Worm (Caenorhabditis elegans): ENCODE measurements around the gene C25E10.12.

The C25E10.12 gene

ce11 chrV:9073322-9074038, 11.2 kb upstream of the C25E10.12 start, which contains the start of gene oac-50:
oac-50 (minus strand) TSS chrV:9073540.
- TF ChIP-seq elt-3 (tag; optimal IDR thresholded peaks at IDR 0.05) (no peak), sma-9 (GFP tag; optimal IDR thresholded peaks at IDR 0.05) (peak; percentile 2), sma-9 (tag; optimal IDR thresholded peaks at IDR 0.05) (no peak), ztf-1 (GFP tag; conservative IDR thresholded peaks at IDR 0.05) (no peak), lsy-2 (tag; optimal IDR thresholded peaks at IDR 0.05) (no peak), elt-1 (tag; optimal IDR thresholded peaks at IDR 0.05) (no peak), F13H6.1 (tag; optimal IDR thresholded peaks at IDR 0.05) (peak; percentile 27)

ce11 chrV:9069680-9070079, 7.4 kb upstream of the C25E10.12 start, which contains the start of gene T27E4.5:
T27E4.5 (minus strand) TSS chrV:9069780.
- TF ChIP-seq Y55F3AM.14 (GFP tag; optimal IDR thresholded peaks at IDR 0.05) = no peak
- no peak for TF ChIP-seq gmeb-1 (tag; optimal IDR thresholded peaks at IDR 0.05)
- no peak for TF ChIP-seq ceh-16 (tag; optimal IDR thresholded peaks at IDR 0.05)

- TF ChIP-seq nhr-23 (tag; optimal IDR thresholded peaks at IDR 0.05) = no peak
- TF ChIP-seq nhr-77 (tag; optimal IDR thresholded peaks at IDR 0.05) = no peak
- no peak for TF ChIP-seq nhr-25 (tag; optimal IDR thresholded peaks at IDR 0.05)
- TF ChIP-seq mbf-1 (tag; optimal IDR thresholded peaks at IDR 0.05) = no peak
- TF ChIP-seq nhr-6 (tag; optimal IDR thresholded peaks at IDR 0.05) = no peak
- TF ChIP-seq lin-39 (tag; optimal IDR thresholded peaks at IDR 0.05) = no peak
- no peak for TF ChIP-seq snpc-4 (tag; optimal IDR thresholded peaks at IDR 0.05)
- TF ChIP-seq ztf-4 (tag; optimal IDR thresholded peaks at IDR 0.05) = no peak
- TF ChIP-seq ZK546.5 (tag; optimal IDR thresholded peaks at IDR 0.05) = no peak
- TF ChIP-seq zag-1 (tag; optimal IDR thresholded peaks at IDR 0.05) = no peak
- no peak for TF ChIP-seq ztf-11 (tag; optimal IDR thresholded peaks at IDR 0.05)
- TF ChIP-seq ceh-16 (tag; optimal IDR thresholded peaks at IDR 0.05) = no peak
- TF ChIP-seq ceh-82 (tag; optimal IDR thresholded peaks at IDR 0.05) = no peak
- no peak for TF ChIP-seq mab-5 (tag; optimal IDR thresholded peaks at IDR 0.05)
Observed at ce11 chrV:9067678-9068077, 5.4 kb upstream of the C25E10.12 start, which contains the start of gene fip-2. fip-2 (plus strand) TSS chrV:9067978.

ce11 chrV:9065915-9066314, 3.7 kb upstream of the C25E10.12 start:
- no peak for TF ChIP-seq nhr-10 (tag; optimal IDR thresholded peaks at IDR 0.05)
- TF ChIP-seq zag-1 (tag; optimal IDR thresholded peaks at IDR 0.05) = no peak
- TF ChIP-seq nhr-12 (tag; optimal IDR thresholded peaks at IDR 0.05) = no peak
- TF ChIP-seq nhr-237 (tag; optimal IDR thresholded peaks at IDR 0.05) = no peak
- TF ChIP-seq C34F6.9 (tag; optimal IDR thresholded peaks at IDR 0.05) = no peak
- TF ChIP-seq ztf-1 (GFP tag; conservative IDR thresholded peaks at IDR 0.05) = no peak
- TF ChIP-seq nhr-129 (tag; optimal IDR thresholded peaks at IDR 0.05) = no peak
- TF ChIP-seq R02D3.7 (tag; optimal IDR thresholded peaks at IDR 0.05) = no peak
- peak; percentile 35 for TF ChIP-seq nhr-25 (tag; optimal IDR thresholded peaks at IDR 0.05)
- no peak for TF ChIP-seq aly-2 (tag; optimal IDR thresholded peaks at IDR 0.05)
- TF ChIP-seq ZK546.5 (tag; optimal IDR thresholded peaks at IDR 0.05) = no peak
- TF ChIP-seq snpc-4 (tag; optimal IDR thresholded peaks at IDR 0.05) = no peak
- no peak for TF ChIP-seq ztf-11 (tag; optimal IDR thresholded peaks at IDR 0.05)
- TF ChIP-seq ceh-82 (tag; optimal IDR thresholded peaks at IDR 0.05) = no peak
- no peak for TF ChIP-seq lin-39 (tag; optimal IDR thresholded peaks at IDR 0.05)
- peak; percentile 30 for TF ChIP-seq ceh-16 (tag; optimal IDR thresholded peaks at IDR 0.05)
- no peak for TF ChIP-seq sem-4 (tag; optimal IDR thresholded peaks at IDR 0.05)
- TF ChIP-seq elt-3 (tag; optimal IDR thresholded peaks at IDR 0.05) = no peak
- peak; percentile 25 for TF ChIP-seq sma-9 (GFP tag; optimal IDR thresholded peaks at IDR 0.05)
- TF ChIP-seq sma-9 (tag; optimal IDR thresholded peaks at IDR 0.05) = no peak
- peak; percentile 61 for TF ChIP-seq blmp-1 (tag; optimal IDR thresholded peaks at IDR 0.05; ENCODE audit: insufficient read depth)
- TF ChIP-seq elt-1 (tag; optimal IDR thresholded peaks at IDR 0.05) = no peak
- no peak for TF ChIP-seq nhr-6 (tag; optimal IDR thresholded peaks at IDR 0.05)
- no peak for TF ChIP-seq fos-1 (tag; optimal IDR thresholded peaks at IDR 0.05)

- TF ChIP-seq F13H6.1 (tag; optimal IDR thresholded peaks at IDR 0.05) = no peak
- TF ChIP-seq nhr-25 (tag; optimal IDR thresholded peaks at IDR 0.05) = no peak
- no peak for TF ChIP-seq ZK546.5 (tag; optimal IDR thresholded peaks at IDR 0.05)
- no peak for TF ChIP-seq lin-11 (tag; optimal IDR thresholded peaks at IDR 0.05)
- no peak for TF ChIP-seq elt-1 (tag; optimal IDR thresholded peaks at IDR 0.05)
- no peak for TF ChIP-seq unc-55 (GFP tag; optimal IDR thresholded peaks at IDR 0.05)
- no peak for TF ChIP-seq lsy-2 (tag; optimal IDR thresholded peaks at IDR 0.05)
- TF ChIP-seq elt-3 (tag; optimal IDR thresholded peaks at IDR 0.05) = no peak
- no peak for TF ChIP-seq ztf-4 (tag; optimal IDR thresholded peaks at IDR 0.05)
- TF ChIP-seq mbf-1 (tag; optimal IDR thresholded peaks at IDR 0.05) = no peak
- no peak for TF ChIP-seq unc-62 (GFP tag; optimal IDR thresholded peaks at IDR 0.05)
- no peak for TF ChIP-seq peb-1 (tag; optimal IDR thresholded peaks at IDR 0.05)
- TF ChIP-seq skn-1 (tag; optimal IDR thresholded peaks at IDR 0.05) = no peak
- TF ChIP-seq nhr-6 (tag; optimal IDR thresholded peaks at IDR 0.05) = no peak
- no peak for TF ChIP-seq mdl-1 (tag; optimal IDR thresholded peaks at IDR 0.05)
- TF ChIP-seq ztf-1 (GFP tag; conservative IDR thresholded peaks at IDR 0.05) = no peak
- no peak for TF ChIP-seq dmd-4 (tag; optimal IDR thresholded peaks at IDR 0.05)
- TF ChIP-seq alr-1 (tag; optimal IDR thresholded peaks at IDR 0.05) = no peak
- TF ChIP-seq snpc-4 (tag; optimal IDR thresholded peaks at IDR 0.05) = no peak
Observed at ce11 chrV:9065001-9065400, 2.8 kb upstream of the C25E10.12 start.
